Fruit fly (Drosophila melanogaster) whole organism, wandering third instar larva: ENCODE data around the gene Dnaaf6.

Experiments used
- CG32264 ChIP-seq: fragments of 200-800 bp; sonication (Bioruptor generic); optimal IDR thresholded peaks from 2 replicates; lab custom pipeline; 2016; ENCODE audit warnings: missing biosample characterization, missing genetic modification characterization
- Dfd ChIP-seq: fragments of >200 bp; optimal IDR thresholded peaks from 2 replicates; lab custom pipeline; 2017; ENCODE audit warnings: missing biosample characterization, missing genetic modification characterization
- Dif ChIP-seq: fragments of 200-275, 200-300 bp; sonication (Bioruptor generic); optimal IDR thresholded peaks from 2 replicates; lab custom pipeline; 2018; ENCODE audit warnings: missing biosample characterization, missing genetic modification characterization; ENCODE audit not compliant: partially characterized antibody
- Hr78 ChIP-seq: fragments of >200 bp; optimal IDR thresholded peaks from 2 replicates; lab custom pipeline; 2017; ENCODE audit warnings: missing biosample characterization, missing genetic modification characterization
- Hr83 ChIP-seq: fragments of 200-300 bp; sonication (Bioruptor generic); optimal IDR thresholded peaks from 2 replicates; lab custom pipeline; 2016; ENCODE audit warnings: missing biosample characterization, mild to moderate bottlenecking, missing genetic modification characterization, moderate library complexity; ENCODE audit not compliant: poor library complexity, severe bottlenecking
- Jra ChIP-seq: sonication (Bioruptor generic); optimal IDR thresholded peaks from 2 replicates; lab custom pipeline; 2016; ENCODE audit warnings: missing biosample characterization, missing genetic modification characterization
- Mio ChIP-seq: sonication (Bioruptor generic); optimal IDR thresholded peaks from 2 replicates; lab custom pipeline; 2016; ENCODE audit warnings: missing biosample characterization, missing genetic modification characterization
- Sp1 ChIP-seq: fragments of 200-800 bp; sonication (Bioruptor generic); optimal IDR thresholded peaks from 3 replicates; lab custom pipeline; 2019; ENCODE audit warnings: missing biosample characterization, mild to moderate bottlenecking, missing genetic modification characterization, moderate library complexity
- br ChIP-seq: fragments of 200-800 bp; sonication (Bioruptor generic); optimal IDR thresholded peaks from 2 replicates; lab custom pipeline; 2016; ENCODE audit warnings: missing biosample characterization, missing genetic modification characterization
- h ChIP-seq: fragments of 200-800 bp; sonication (Bioruptor generic); optimal IDR thresholded peaks from 3 replicates; lab custom pipeline; 2016; ENCODE audit warnings: missing biosample characterization, mild to moderate bottlenecking, missing genetic modification characterization
- sage ChIP-seq: fragments of 200-800 bp; sonication (Bioruptor generic); optimal IDR thresholded peaks from 2 replicates; lab custom pipeline; 2016; ENCODE audit warnings: missing biosample characterization, mild to moderate bottlenecking, missing genetic modification characterization
- usp ChIP-seq: fragments of >200 bp; optimal IDR thresholded peaks from 2 replicates; lab custom pipeline; 2017; ENCODE audit warnings: missing biosample characterization, missing genetic modification characterization

DNA sequence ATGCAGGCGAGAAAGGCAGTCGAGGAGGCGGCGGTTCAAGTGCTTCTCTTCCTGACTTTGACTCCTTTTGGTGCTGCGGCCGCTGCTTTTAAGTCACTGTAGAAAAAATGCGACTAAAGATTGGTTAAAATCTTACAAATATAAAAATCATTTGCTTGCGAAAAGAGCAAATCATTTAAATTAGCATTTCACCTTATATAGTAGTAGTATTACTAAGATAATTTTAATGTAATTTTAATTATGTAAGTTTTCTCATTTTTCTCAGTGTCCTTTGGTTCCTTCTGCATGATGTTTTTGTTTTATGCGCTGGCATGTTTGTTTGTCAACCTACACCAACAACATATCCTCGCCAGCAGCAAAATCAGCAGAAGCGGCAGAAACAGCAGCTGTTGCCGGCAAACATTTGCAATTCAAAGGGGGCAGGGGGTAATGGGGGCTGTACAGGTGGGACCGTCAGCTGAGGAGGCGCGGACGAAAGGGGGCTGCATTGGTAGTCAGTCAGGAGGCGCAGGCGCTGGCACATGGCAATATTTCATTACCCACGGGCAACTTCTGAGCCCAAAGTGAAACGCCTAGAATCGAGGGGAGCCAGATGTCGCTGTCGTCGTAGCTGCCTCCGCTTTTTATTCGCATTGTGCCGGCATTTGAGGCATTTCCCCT is 37.2 kb upstream of the Dnaaf6 start:
- TF ChIP-seq br (GFP tag; lab: Kevin White, UChicago) = peak; percentile 63
- TF ChIP-seq Mio (GFP tag; lab: Kevin White, UChicago) = no peak
- TF ChIP-seq Sp1 (GFP tag; lab: Kevin White, UChicago) = peak; percentile 82
- TF ChIP-seq sage = peak; percentile 17
- no peak for TF ChIP-seq Hr83 (GFP tag; lab: Kevin White, UChicago)
- TF ChIP-seq Dif = no peak
- no peak for TF ChIP-seq usp (GFP tag; lab: Kevin White, UChicago)
- TF ChIP-seq Hr78 (GFP tag; lab: Kevin White, UChicago) = no peak
- no peak for TF ChIP-seq CG32264 (GFP tag; lab: Kevin White, UChicago)
- no peak for TF ChIP-seq Dfd (GFP tag; lab: Kevin White, UChicago)
- TF ChIP-seq h = peak; percentile 88
- no peak for TF ChIP-seq Jra (GFP tag; lab: Kevin White, UChicago)
